Worm (Caenorhabditis elegans) whole organism, L2 larva: ENCODE measurements around the gene fbxa-115.
A peak's percentile ranks its signal among the peaks of the same experiment; 100 is the strongest.

Experiments used
- aly-2 ChIP-seq: fragments of 150-350 bp; optimal IDR thresholded peaks from 2 replicates; lab custom pipeline; 2014; ENCODE audit warnings: missing biosample characterization, missing genetic modification characterization
- egl-27 ChIP-seq: sonication (generic microtip); optimal IDR thresholded peaks from 3 replicates; lab custom pipeline; 2017; ENCODE audit warnings: missing biosample characterization, missing genetic modification reagents, missing genetic modification characterization
- lsy-2 ChIP-seq, 2 experiments: fragments of 150-350 bp in 1 of 2; sonication (generic microtip) in 1 of 2; optimal IDR thresholded peaks; 2 replicates each; lab custom pipeline; 2014 to 2017; ENCODE audit warnings: missing biosample characterization in 2 of 2, missing genetic modification characterization in 2 of 2
- nhr-10 ChIP-seq: sonication (generic microtip); optimal IDR thresholded peaks from 2 replicates; lab custom pipeline; 2017; ENCODE audit warnings: missing biosample characterization, missing genetic modification characterization
- nhr-77 ChIP-seq: fragments of 150-350 bp; optimal IDR thresholded peaks from 2 replicates; lab custom pipeline; 2014; ENCODE audit warnings: missing biosample characterization, missing genetic modification characterization

- TF ChIP-seq aly-2 (no peak), nhr-10 (tag; lab: Kevin White, UChicago) (peak; percentile 6), nhr-77 (tag; lab: Kevin White, UChicago) (no peak), lsy-2 (tag; optimal IDR thresholded peaks at IDR 0.05; lab: Kevin White, UChicago) (peak in 1 of 2 experiments; percentile 35), egl-27 (no peak)
Measured at ce11 chrV:20164059-20164892, 27.7 kb downstream of the fbxa-115 start, which contains the start of gene F19B2.5.
